Worm (Caenorhabditis elegans): ENCODE data around the gene ceh-83.

Gene ceh-83

ce11 chrII:1756072-1756471 lies 19.7 kb upstream of the ceh-83 start, which contains the start of gene F36H5.17:
Gene F36H5.17 (minus strand): TSS chrII:1756172.
- TF ChIP-seq unc-42 (tag; optimal IDR thresholded peaks at IDR 0.05) = no peak
- TF ChIP-seq C38D4.7 (GFP tag; optimal IDR thresholded peaks at IDR 0.05) = no peak
- TF ChIP-seq pat-9 (tag; optimal IDR thresholded peaks at IDR 0.05) = no peak
- TF ChIP-seq ama-1 (optimal IDR thresholded peaks at IDR 0.05) = no peak
- TF ChIP-seq ets-4 (tag; optimal IDR thresholded peaks at IDR 0.05) = no peak

- TF ChIP-seq hlh-15 (tag; optimal IDR thresholded peaks at IDR 0.05) (no peak), mec-3 (tag; optimal IDR thresholded peaks at IDR 0.05; ENCODE audit: borderline replicate concordance) (no peak), dmd-4 (tag; optimal IDR thresholded peaks at IDR 0.05; ENCODE audit: borderline replicate concordance) (no peak), rnt-1 (tag; optimal IDR thresholded peaks at IDR 0.05) (no peak), ama-1 (optimal IDR thresholded peaks at IDR 0.05) (no peak), ceh-48 (tag; optimal IDR thresholded peaks at IDR 0.05) (no peak), ceh-45 (GFP tag; IDR thresholded peaks at IDR 0.05) (no peak), nfya-1 (tag; optimal IDR thresholded peaks at IDR 0.05) (no peak), dve-1 (tag; optimal IDR thresholded peaks at IDR 0.05) (no peak), hlh-6 (tag; optimal IDR thresholded peaks at IDR 0.05) (no peak)
Observed at ce11 chrII:1752990-1753389, 16.7 kb upstream of the ceh-83 start, which contains the start of gene F36H5.9. Gene F36H5.9 (minus strand): TSS chrII:1753090.

ce11 chrII:1750413-1750812 lies 14.1 kb upstream of the ceh-83 start, which contains the start of the genes F36H5.13 and F36H5.8:
Gene F36H5.13 (minus strand): TSS chrII:1750513.
Gene F36H5.8 (minus strand): TSS chrII:1750686.
- no peak for TF ChIP-seq ceh-2 (tag; optimal IDR thresholded peaks at IDR 0.05)
- no peak for TF ChIP-seq lin-11 (tag; optimal IDR thresholded peaks at IDR 0.05)
- TF ChIP-seq hlh-8 (tag; optimal IDR thresholded peaks at IDR 0.05) = no peak
- TF ChIP-seq pros-1 (tag; optimal IDR thresholded peaks at IDR 0.05) = no peak
- TF ChIP-seq hlh-30 (tag; optimal IDR thresholded peaks at IDR 0.05; ENCODE audit: insufficient read depth) = no peak
- TF ChIP-seq elt-4 (tag; optimal IDR thresholded peaks at IDR 0.05) = no peak
- TF ChIP-seq sdc-2 (tag; optimal IDR thresholded peaks at IDR 0.05) = no peak
- TF ChIP-seq ceh-19 (GFP tag; optimal IDR thresholded peaks at IDR 0.05) = no peak
- TF ChIP-seq nhr-11 (tag; optimal IDR thresholded peaks at IDR 0.05) = no peak
- TF ChIP-seq pag-3 (tag; optimal IDR thresholded peaks at IDR 0.05; ENCODE audit: borderline replicate concordance) = no peak
- TF ChIP-seq hlh-15 (tag; optimal IDR thresholded peaks at IDR 0.05) = no peak
- no peak for TF ChIP-seq pha-2 (tag; optimal IDR thresholded peaks at IDR 0.05)
- no peak for TF ChIP-seq ceh-6 (GFP tag; optimal IDR thresholded peaks at IDR 0.05)
- TF ChIP-seq eyg-1 (tag; optimal IDR thresholded peaks at IDR 0.05) = no peak
- TF ChIP-seq tbx-7 (tag; optimal IDR thresholded peaks at IDR 0.05) = no peak

ce11 chrII:1744183-1744582 lies 7.8 kb upstream of the ceh-83 start, which contains the start of gene clec-19:
Gene clec-19 (plus strand): TSS chrII:1744483.
- no peak for TF ChIP-seq K02D7.2 (tag; optimal IDR thresholded peaks at IDR 0.05)
- TF ChIP-seq mec-3 (tag; optimal IDR thresholded peaks at IDR 0.05; ENCODE audit: borderline replicate concordance) = no peak
- no peak for TF ChIP-seq pqm-1 (tag; optimal IDR thresholded peaks at IDR 0.05)
- TF ChIP-seq pha-4 (tag; optimal IDR thresholded peaks at IDR 0.05) = no peak
- TF ChIP-seq ceh-34 (tag; optimal IDR thresholded peaks at IDR 0.05) = no peak
- no peak for TF ChIP-seq fkh-6 (tag; optimal IDR thresholded peaks at IDR 0.05)
- no peak for TF ChIP-seq dve-1 (tag; optimal IDR thresholded peaks at IDR 0.05)
- no peak for TF ChIP-seq ceh-31 (tag; optimal IDR thresholded peaks at IDR 0.05)
- no peak for TF ChIP-seq lin-11 (tag; optimal IDR thresholded peaks at IDR 0.05)
- TF ChIP-seq unc-86 (tag; optimal IDR thresholded peaks at IDR 0.05) = no peak
- no peak for TF ChIP-seq hlh-6 (tag; optimal IDR thresholded peaks at IDR 0.05)
- TF ChIP-seq che-1 (tag; optimal IDR thresholded peaks at IDR 0.05) = no peak
- no peak for TF ChIP-seq zip-5 (tag; optimal IDR thresholded peaks at IDR 0.05)
- no peak for TF ChIP-seq ttx-3 (tag; optimal IDR thresholded peaks at IDR 0.05)
- TF ChIP-seq fax-1 (tag; optimal IDR thresholded peaks at IDR 0.05) = no peak
- TF ChIP-seq pros-1 (tag; optimal IDR thresholded peaks at IDR 0.05) = no peak
- no peak for TF ChIP-seq ceh-14 (tag; optimal IDR thresholded peaks at IDR 0.05)
